Worm (Caenorhabditis elegans) whole organism, late embryonic: ENCODE data around the gene ari-1.4.

Source experiments
- ceh-24 ChIP-seq: sonication (generic microtip); optimal IDR thresholded peaks from 2 replicates; lab custom pipeline; 2016; ENCODE audit warnings: mild to moderate bottlenecking, missing genetic modification characterization, missing compliant biosample characterization
- hlh-15 ChIP-seq: sonication (generic microtip); optimal IDR thresholded peaks from 2 replicates; lab custom pipeline; 2016; ENCODE audit warnings: missing genetic modification characterization, missing compliant biosample characterization
- hlh-30 ChIP-seq: sonication (generic microtip); optimal IDR thresholded peaks from 2 replicates; lab custom pipeline; 2017; ENCODE audit warnings: antibody characterized with exemption, missing genetic modification characterization, missing compliant biosample characterization; ENCODE audit not compliant: insufficient read depth
- rnt-1 ChIP-seq: sonication (generic microtip); optimal IDR thresholded peaks from 2 replicates; lab custom pipeline; 2016; ENCODE audit warnings: missing genetic modification characterization, missing compliant biosample characterization
- ztf-16 ChIP-seq: sonication (generic microtip); optimal IDR thresholded peaks from 2 replicates; lab custom pipeline; 2017; ENCODE audit warnings: missing genetic modification characterization, missing compliant biosample characterization

DNA sequence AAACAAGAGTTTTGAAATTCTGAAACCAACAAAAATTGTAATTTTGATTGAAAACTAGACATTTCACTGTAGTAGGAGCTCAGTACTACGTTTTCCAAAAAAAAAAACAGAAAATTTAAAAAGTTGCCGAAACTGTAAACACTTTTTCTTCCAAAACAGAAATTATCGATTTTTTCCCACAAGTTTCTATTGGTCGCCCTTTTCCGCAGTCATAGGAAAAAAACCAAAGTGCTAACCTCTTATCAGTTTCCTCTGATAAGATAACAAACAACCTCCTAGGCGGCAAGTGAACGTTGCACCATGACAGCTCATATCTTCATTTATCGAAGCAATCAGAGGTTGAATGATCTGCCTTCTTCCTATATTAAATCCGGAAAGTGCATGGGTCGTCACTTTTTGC, 30.7 kb upstream of the ari-1.4 start:
- no peak for TF ChIP-seq hlh-30 (tag; lab: Kevin White, UChicago)
- no peak for TF ChIP-seq rnt-1 (tag; lab: Kevin White, UChicago)
- no peak for TF ChIP-seq ceh-24 (tag; lab: Kevin White, UChicago)
- TF ChIP-seq ztf-16 (tag; lab: Kevin White, UChicago): no peak
- TF ChIP-seq hlh-15 (tag; lab: Kevin White, UChicago): no peak
